Worm (Caenorhabditis elegans): ENCODE measurements around the gene C29E4.13.

DNA sequence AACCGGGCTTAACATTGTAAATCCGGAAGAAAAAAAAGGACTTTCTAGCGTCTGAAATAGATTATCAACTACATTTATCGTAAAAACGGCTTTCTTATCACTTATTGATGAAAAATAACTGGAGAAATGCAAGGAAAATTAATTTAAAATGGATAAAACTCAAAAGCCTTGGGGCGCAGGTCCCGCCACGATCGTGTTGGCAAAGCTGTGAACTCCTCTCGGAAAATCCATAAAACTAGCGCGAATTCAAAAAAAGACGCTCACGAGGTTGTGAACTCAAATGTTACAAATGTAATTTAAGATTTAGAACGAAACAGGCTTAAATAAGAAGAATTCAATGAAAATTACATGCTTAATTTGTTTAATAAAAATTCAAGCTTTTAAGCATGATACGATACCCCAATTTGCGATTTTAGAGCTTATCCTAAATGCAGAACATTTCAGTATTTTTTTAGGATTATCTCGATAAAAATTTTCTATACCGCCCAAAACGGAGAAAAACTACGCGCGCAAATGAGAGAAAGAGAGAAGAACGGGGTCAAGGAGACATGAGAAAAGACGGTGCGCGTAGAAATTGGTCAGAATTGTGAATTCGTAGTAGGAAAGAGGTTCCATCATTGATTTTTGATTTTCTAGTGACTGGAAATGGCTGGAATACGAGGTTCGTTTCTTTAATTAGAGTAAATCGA, 23.7 kb upstream of the C29E4.13 start, which contains the start of gene C29E4.15:
- TF ChIP-seq eyg-1 (tag; optimal IDR thresholded peaks at IDR 0.05) (no peak), pax-1 (tag; optimal IDR thresholded peaks at IDR 0.05) (no peak), npax-4 (tag; optimal IDR thresholded peaks at IDR 0.05) (no peak), fkh-10 (GFP tag; optimal IDR thresholded peaks at IDR 0.05) (no peak), dve-1 (tag; optimal IDR thresholded peaks at IDR 0.05) (no peak), K09A11.1 (tag; optimal IDR thresholded peaks at IDR 0.05; ENCODE audit: insufficient read depth) (no peak), unc-55 (GFP tag; optimal IDR thresholded peaks at IDR 0.05) (no peak), ceh-14 (tag; optimal IDR thresholded peaks at IDR 0.05) (no peak)
